Fruit fly (Drosophila melanogaster): ENCODE measurements around the gene EndoGI.

The EndoGI gene

dm6 chr2L:16299466-16300311 is 42.2 kb downstream of the EndoGI start, which contains the start of the genes heix and CG17328 (continued):
- TF ChIP-seq CG1621 (tag; optimal IDR thresholded peaks at IDR 0.05) (peak; percentile 66), vri (GFP tag; optimal IDR thresholded peaks at IDR 0.05) (no peak), CG32006 (GFP tag; optimal IDR thresholded peaks at IDR 0.05) (no peak), fd85E (GFP tag; optimal IDR thresholded peaks at IDR 0.05) (no peak), ss (GFP tag; optimal IDR thresholded peaks at IDR 0.05) (no peak), CG6792 (GFP tag; optimal IDR thresholded peaks at IDR 0.05) (peak; percentile 56), CG8119 (GFP tag; IDR thresholded peaks at IDR 0.05) (no peak), fkh (GFP tag; optimal IDR thresholded peaks at IDR 0.05) (peak; percentile 69), CG7368 (GFP tag; optimal IDR thresholded peaks at IDR 0.05) (peak; percentile 52), Met (GFP tag; optimal IDR thresholded peaks at IDR 0.05) (peak; percentile 77), CG34406 (GFP tag; optimal IDR thresholded peaks at IDR 0.05) (peak; percentile 66), net (GFP tag; optimal IDR thresholded peaks at IDR 0.05) (no peak), salr (GFP tag; optimal IDR thresholded peaks at IDR 0.05) (peak; percentile 63 to 72)

- peak; percentile 22 for TF ChIP-seq cyc (GFP tag; optimal IDR thresholded peaks at IDR 0.05)
- TF ChIP-seq CG31627 (GFP tag; optimal IDR thresholded peaks at IDR 0.05) = no peak
- TF ChIP-seq CG15336 (GFP tag; IDR thresholded peaks at IDR 0.05) = no peak
- TF ChIP-seq CG11294 (GFP tag; IDR thresholded peaks at IDR 0.05) = no peak
- TF ChIP-seq Sox14 (GFP tag; optimal IDR thresholded peaks at IDR 0.05) = peak; percentile 41
- TF ChIP-seq esn (GFP tag; optimal IDR thresholded peaks at IDR 0.05) = peak; percentile 55
- TF ChIP-seq CG10631 (GFP tag; optimal IDR thresholded peaks at IDR 0.05) = peak; percentile 38
- TF ChIP-seq lz (GFP tag; optimal IDR thresholded peaks at IDR 0.05) = peak; percentile 49
- TF ChIP-seq CG8632 (GFP tag; optimal IDR thresholded peaks at IDR 0.05) = no peak
- TF ChIP-seq Eip78C (GFP tag) = peak; percentile 61
- peak; percentile 38 for TF ChIP-seq fkh (GFP tag; optimal IDR thresholded peaks at IDR 0.05)
- TF ChIP-seq CG8119 (GFP tag; IDR thresholded peaks at IDR 0.05) = no peak
- TF ChIP-seq dsx (GFP tag; optimal IDR thresholded peaks at IDR 0.05; ENCODE audit: poor library complexity, severe bottlenecking) = no peak
- no peak for TF ChIP-seq Smox (GFP tag; optimal IDR thresholded peaks at IDR 0.05)
- no peak for TF ChIP-seq CG32006 (GFP tag; optimal IDR thresholded peaks at IDR 0.05)
- no peak for TF ChIP-seq Ets21C (GFP tag; optimal IDR thresholded peaks at IDR 0.05)
- TF ChIP-seq topi (GFP tag; optimal IDR thresholded peaks at IDR 0.05) = peak; percentile 37
Observed at dm6 chr2L:16302773-16303279, 45.3 kb downstream of the EndoGI start, which contains the start of gene GMF. Gene GMF, minus strand, starts transcription at chr2L:16302954.

- TF ChIP-seq Gug (GFP tag; IDR thresholded peaks at IDR 0.05) = 0 out of 2 replicates have a peak, but pooled peaks have one; percentile 21
- 0 out of 2 replicates have a peak, but pooled peaks have one; percentile 30 for TF ChIP-seq CG15336 (GFP tag; IDR thresholded peaks at IDR 0.05)
- TF ChIP-seq CG6808 (GFP tag; optimal IDR thresholded peaks at IDR 0.05) = no peak
- TF ChIP-seq CG3032 (tag; optimal IDR thresholded peaks at IDR 0.05) = peak; percentile 60
- TF ChIP-seq esn (GFP tag; optimal IDR thresholded peaks at IDR 0.05) = peak; percentile 37
- TF ChIP-seq Met (GFP tag; optimal IDR thresholded peaks at IDR 0.05) = no peak
- no peak for TF ChIP-seq Hr4 (GFP tag; optimal IDR thresholded peaks at IDR 0.05)
- TF ChIP-seq CG10631 (GFP tag; optimal IDR thresholded peaks at IDR 0.05) = peak; percentile 62
- no peak for TF ChIP-seq CG10669 (GFP tag; optimal IDR thresholded peaks at IDR 0.05)
- no peak for TF ChIP-seq pdm3 (GFP tag; optimal IDR thresholded peaks at IDR 0.05)
- TF ChIP-seq Sox14 (GFP tag; optimal IDR thresholded peaks at IDR 0.05) = peak; percentile 35
- peak; percentile 67 for TF ChIP-seq fkh (GFP tag; optimal IDR thresholded peaks at IDR 0.05)
- peak; percentile 69 for TF ChIP-seq Eip93F (GFP tag; optimal IDR thresholded peaks at IDR 0.05)
- TF ChIP-seq Ets96B (tag; optimal IDR thresholded peaks at IDR 0.05) = peak; percentile 40
Observed at dm6 chr2L:16307026-16307703, 49.7 kb downstream of the EndoGI start, which contains the start of the genes CG5861 and Syx5. Gene CG5861, minus strand, starts transcription at chr2L:16307298. Gene Syx5, plus strand, starts transcription at chr2L:16307346.

Data from whole organism, prepupa.